Fruit fly (Drosophila melanogaster): Measurements from ENCODE around the gene spir.

The spir gene

dm6 chr2L:20374054-20374507, 63.1 kb downstream of the spir start, which contains the start of gene Ugt37A1:
Gene Ugt37A1 (minus strand): TSS chr2L:20374104.
- TF ChIP-seq p53 (GFP tag; optimal IDR thresholded peaks at IDR 0.05) = no peak
- TF ChIP-seq abd-A (tag; optimal IDR thresholded peaks at IDR 0.05) = no peak
- TF ChIP-seq ara (GFP tag; IDR thresholded peaks at IDR 0.05) = no peak
- TF ChIP-seq esg (GFP tag; conservative IDR thresholded peaks at IDR 0.05) = no peak
- TF ChIP-seq CG6854 (GFP tag; optimal IDR thresholded peaks at IDR 0.05) = no peak
- TF ChIP-seq CG4328 (GFP tag; optimal IDR thresholded peaks at IDR 0.05) = no peak
- TF ChIP-seq Nf-YA (GFP tag; IDR thresholded peaks at IDR 0.05) = no peak
- no peak for TF ChIP-seq Awh (GFP tag; IDR thresholded peaks at IDR 0.05)
- TF ChIP-seq sd (tag; optimal IDR thresholded peaks at IDR 0.05) = peak; percentile 60
- TF ChIP-seq exex (tag; optimal IDR thresholded peaks at IDR 0.05) = peak; percentile 77

- TF ChIP-seq CG10267 (tag; optimal IDR thresholded peaks at IDR 0.05) (no peak), Usf (GFP tag; optimal IDR thresholded peaks at IDR 0.05) (no peak), bsh (GFP tag; optimal IDR thresholded peaks at IDR 0.05) (peak in 1 of 2 experiments; percentile 74), Ptx1 (GFP tag; IDR thresholded peaks at IDR 0.05) (no peak), CG10366 (GFP tag; IDR thresholded peaks at IDR 0.05) (no peak), tx (GFP tag; optimal IDR thresholded peaks at IDR 0.05) (no peak), Hr78 (GFP tag; optimal IDR thresholded peaks at IDR 0.05) (no peak), CG4328 (GFP tag; optimal IDR thresholded peaks at IDR 0.05) (no peak), dati (GFP tag; IDR thresholded peaks at IDR 0.05) (no peak), Mrtf (GFP tag; IDR thresholded peaks at IDR 0.05) (no peak), CG7271 (tag; optimal IDR thresholded peaks at IDR 0.05) (no peak), CG17186 (GFP tag; optimal IDR thresholded peaks at IDR 0.05) (no peak), sens (GFP tag) (peak; percentile 21), Antp (GFP tag; optimal IDR thresholded peaks at IDR 0.05) (no peak), yki (optimal IDR thresholded peaks at IDR 0.05) (no peak), Eip74EF (GFP tag; optimal IDR thresholded peaks at IDR 0.05) (no peak)
Observed at dm6 chr2L:20381329-20381728, 70.3 kb downstream of the spir start.

dm6 chr2L:20382141-20382815, 71.3 kb downstream of the spir start, which contains the start of gene CG16798:
Gene CG16798 (minus strand): TSS chr2L:20382356.
- TF ChIP-seq CG5180 (GFP tag; optimal IDR thresholded peaks at IDR 0.05) (no peak), zen2 (GFP tag; IDR thresholded peaks at IDR 0.05; ENCODE audit: partially characterized antibody) (peak; percentile 47; the same call in 1 of the 3 replicates), YL-1 (GFP tag; optimal IDR thresholded peaks at IDR 0.05) (no peak), tap (tag; optimal IDR thresholded peaks at IDR 0.05) (no peak), Deaf1 (tag; optimal IDR thresholded peaks at IDR 0.05) (peak; percentile 95), amos (GFP tag; IDR thresholded peaks at IDR 0.05; ENCODE audit: partially characterized antibody) (peak; percentile 26; the same call in 1 of the 2 replicates), CG13624 (GFP tag; optimal IDR thresholded peaks at IDR 0.05) (no peak), CG3281 (GFP tag; optimal IDR thresholded peaks at IDR 0.05) (no peak), CG8281 (tag; optimal IDR thresholded peaks at IDR 0.05) (no peak), ase (GFP tag; IDR thresholded peaks at IDR 0.05) (no peak), CG10543 (GFP tag; optimal IDR thresholded peaks at IDR 0.05) (no peak), gce (GFP tag; IDR thresholded peaks at IDR 0.05) (no peak), Med (GFP tag) (peak; percentile 80), chinmo (GFP tag; IDR thresholded peaks at IDR 0.05; ENCODE audit: partially characterized antibody) (peak; percentile 78; the same call in 3 of the 4 replicates), CG11456 (GFP tag; IDR thresholded peaks at IDR 0.05) (0 out of 3 replicates have a peak, but pooled peaks have one; percentile 44), Trl (optimal IDR thresholded peaks at IDR 0.05) (peak; percentile 38 to 54), Trl (GFP tag; optimal IDR thresholded peaks at IDR 0.05) (no peak), sima (GFP tag; optimal IDR thresholded peaks at IDR 0.05) (no peak), CG9932 (GFP tag; IDR thresholded peaks at IDR 0.05) (0 out of 2 replicates have a peak, but pooled peaks have one; percentile 13), aop (GFP tag; IDR thresholded peaks at IDR 0.05) (no peak), grn (GFP tag; optimal IDR thresholded peaks at IDR 0.05) (peak; percentile 19), abd-A (tag; optimal IDR thresholded peaks at IDR 0.05) (peak; percentile 77), fd64A (GFP tag; optimal IDR thresholded peaks at IDR 0.05) (no peak), fd3F (GFP tag; optimal IDR thresholded peaks at IDR 0.05) (no peak)

Data from whole organism, embryonic.